Worm (Caenorhabditis elegans) whole organism, young adult: Measurements from ENCODE around the gene Y51A2D.13.

Experiments used
- F39B2.1 ChIP-seq: fragments of 200-800 bp; sonication (Bioruptor generic); IDR thresholded peaks from 2 replicates; pipeline ENCODE4 v1.3.6; 2022; ENCODE audit warnings: missing genetic modification reagents, missing genetic modification characterization, missing compliant biosample characterization
- F49E8.2 ChIP-seq: sonication (generic microtip); optimal IDR thresholded peaks from 3 replicates; lab custom pipeline; 2017; ENCODE audit warnings: missing genetic modification characterization, mild to moderate bottlenecking, missing compliant biosample characterization, antibody characterized with exemption, moderate library complexity; ENCODE audit not compliant: insufficient read depth
- F57A8.1 ChIP-seq: fragments of 200-800 bp; sonication (Bioruptor generic); optimal IDR thresholded peaks from 2 replicates; lab custom pipeline; 2018; ENCODE audit warnings: mild to moderate bottlenecking, missing genetic modification characterization, moderate library complexity, missing compliant biosample characterization
- K11D2.4 ChIP-seq: fragments of 200-800 bp; sonication (Bioruptor generic); IDR thresholded peaks from 2 replicates; pipeline ENCODE4 v1.3.6; 2022; ENCODE audit warnings: missing genetic modification reagents, missing genetic modification characterization, missing compliant biosample characterization
- Y53G8AR.9 ChIP-seq: fragments of 200-800 bp; sonication (Bioruptor generic); conservative IDR thresholded peaks from 2 replicates; pipeline ENCODE4 v1.3.6; 2022; ENCODE audit warnings: missing genetic modification reagents, missing genetic modification characterization, missing compliant biosample characterization
- Y79H2A.3 ChIP-seq: fragments of 200-800 bp; sonication (Bioruptor generic); conservative IDR thresholded peaks from 2 replicates; pipeline ENCODE4 v1.3.6; 2022; ENCODE audit warnings: missing genetic modification reagents, missing genetic modification characterization, missing compliant biosample characterization
- Y95B8A.8 ChIP-seq: fragments of 200-800 bp; sonication (Bioruptor generic); IDR thresholded peaks from 2 replicates; pipeline ENCODE4 v1.3.6; 2022; ENCODE audit warnings: missing genetic modification reagents, missing genetic modification characterization, missing compliant biosample characterization
- athp-1 ChIP-seq: sonication (generic microtip); optimal IDR thresholded peaks from 2 replicates; lab custom pipeline; 2017; ENCODE audit warnings: mild to moderate bottlenecking, missing genetic modification characterization, missing compliant biosample characterization
- attf-6 ChIP-seq: fragments of 200-800 bp; sonication (Bioruptor generic); IDR thresholded peaks from 2 replicates; pipeline ENCODE4 v1.3.6; 2022; ENCODE audit warnings: missing genetic modification reagents, missing genetic modification characterization, missing compliant biosample characterization
- ceh-100 ChIP-seq: fragments of 200-800 bp; sonication (Bioruptor generic); IDR thresholded peaks from 2 replicates; pipeline ENCODE4 v1.3.6; 2022; ENCODE audit warnings: missing genetic modification reagents, missing genetic modification characterization, missing compliant biosample characterization
- ceh-27 ChIP-seq: fragments of 200-800 bp; sonication (Bioruptor generic); optimal IDR thresholded peaks from 2 replicates; lab custom pipeline; 2018; ENCODE audit warnings: mild to moderate bottlenecking, missing genetic modification characterization, moderate library complexity, missing compliant biosample characterization
- ceh-58 ChIP-seq: fragments of 200-800 bp; sonication (Bioruptor generic); IDR thresholded peaks from 2 replicates; pipeline ENCODE4 v1.3.6; 2022; ENCODE audit warnings: missing genetic modification characterization, missing compliant biosample characterization
- ceh-91 ChIP-seq: fragments of 200-800 bp; sonication (Bioruptor generic); IDR thresholded peaks from 2 replicates; pipeline ENCODE4 v1.3.6; 2022; ENCODE audit warnings: missing genetic modification reagents, missing genetic modification characterization, missing compliant biosample characterization
- dpff-1 ChIP-seq: sonication (generic microtip); optimal IDR thresholded peaks from 2 replicates; lab custom pipeline; 2017; ENCODE audit warnings: mild to moderate bottlenecking, missing genetic modification characterization, missing compliant biosample characterization
- dpl-1 ChIP-seq: fragments of 150-350 bp; optimal IDR thresholded peaks from 2 replicates; lab custom pipeline; 2014; ENCODE audit warnings: missing biosample characterization, missing genetic modification reagents, missing genetic modification characterization
- efl-1 ChIP-seq: fragments of 150-350 bp; optimal IDR thresholded peaks from 2 replicates; lab custom pipeline; 2014; ENCODE audit warnings: missing biosample characterization, missing genetic modification reagents, missing genetic modification characterization
- egl-18 ChIP-seq: fragments of 200-800 bp; sonication (Bioruptor generic); IDR thresholded peaks from 2 replicates; pipeline ENCODE4 v1.3.6; 2022; ENCODE audit warnings: missing genetic modification reagents, missing genetic modification characterization, missing compliant biosample characterization
- ets-4 ChIP-seq: fragments of 200-800 bp; sonication (Bioruptor generic); optimal IDR thresholded peaks from 2 replicates; lab custom pipeline; 2018; ENCODE audit warnings: mild to moderate bottlenecking, missing genetic modification characterization, missing compliant biosample characterization
- gei-17 ChIP-seq: fragments of 200-800 bp; sonication (Bioruptor generic); optimal IDR thresholded peaks from 2 replicates; lab custom pipeline; 2018; ENCODE audit warnings: mild to moderate bottlenecking, missing genetic modification characterization, missing compliant biosample characterization
- him-1 ChIP-seq: sonication (generic microtip); optimal IDR thresholded peaks from 2 replicates; lab custom pipeline; 2016; ENCODE audit warnings: missing genotype, missing genetic modification reagents, missing genetic modification characterization, missing compliant biosample characterization
- lag-1 ChIP-seq: fragments of 200-800 bp; sonication (Bioruptor generic); IDR thresholded peaks from 2 replicates; pipeline ENCODE4 v1.3.6; 2022; ENCODE audit warnings: missing genetic modification reagents, missing genetic modification characterization, missing compliant biosample characterization
- let-526 ChIP-seq: fragments of 200-800 bp; sonication (Bioruptor generic); IDR thresholded peaks from 2 replicates; pipeline ENCODE4 v1.3.6; 2022; ENCODE audit warnings: missing genetic modification reagents, missing genetic modification characterization, missing compliant biosample characterization
- lin-35 ChIP-seq, 3 experiments: fragments of 150-350 bp in 2 of 3; sonication (generic microtip) in 1 of 3; optimal IDR thresholded peaks; 2 replicates each; lab custom pipeline; 2014 to 2018; ENCODE audit warnings: missing biosample characterization in 3 of 3, missing genetic modification characterization in 3 of 3, missing genetic modification reagents in 3 of 3
- lin-54 ChIP-seq: fragments of 200-800 bp; sonication (Bioruptor generic); optimal IDR thresholded peaks from 2 replicates; lab custom pipeline; 2018; ENCODE audit warnings: mild to moderate bottlenecking, missing genetic modification characterization, missing compliant biosample characterization
- madf-8 ChIP-seq: fragments of 200-800 bp; sonication (Bioruptor generic); conservative IDR thresholded peaks from 2 replicates; pipeline ENCODE4 v1.3.6; 2022; ENCODE audit warnings: missing genetic modification reagents, missing genetic modification characterization, missing compliant biosample characterization
- mes-4 ChIP-seq: sonication (generic microtip); optimal IDR thresholded peaks from 2 replicates; lab custom pipeline; 2016; ENCODE audit warnings: missing genotype, missing genetic modification characterization, missing compliant biosample characterization
- nfya-1 ChIP-seq: sonication (generic microtip); optimal IDR thresholded peaks from 2 replicates; lab custom pipeline; 2017; ENCODE audit warnings: antibody characterized with exemption, missing compliant biosample characterization, missing genetic modification characterization, borderline replicate concordance; ENCODE audit not compliant: insufficient read depth
- nfya-2 ChIP-seq: fragments of 200-800 bp; sonication (Bioruptor generic); IDR thresholded peaks from 2 replicates; pipeline ENCODE4 v1.3.6; 2022; ENCODE audit warnings: missing genetic modification reagents, missing genetic modification characterization, missing compliant biosample characterization
- nhr-179 ChIP-seq: sonication (generic microtip); optimal IDR thresholded peaks from 2 replicates; lab custom pipeline; 2016; ENCODE audit warnings: mild to moderate bottlenecking, missing genetic modification characterization, missing compliant biosample characterization
- pha-4 ChIP-seq: fragments of 150-350 bp; sonication (generic microtip); optimal IDR thresholded peaks from 2 replicates; lab custom pipeline; 2014; ENCODE audit warnings: missing biosample characterization, missing genetic modification reagents, missing genetic modification characterization
- sdz-38 ChIP-seq: sonication (generic microtip); optimal IDR thresholded peaks from 2 replicates; lab custom pipeline; 2016; ENCODE audit warnings: missing genotype, missing genetic modification characterization, missing compliant biosample characterization
- snpc-1.3 ChIP-seq: sonication (generic microtip); optimal IDR thresholded peaks from 2 replicates; lab custom pipeline; 2017; ENCODE audit warnings: missing genetic modification characterization, mild to moderate bottlenecking, missing compliant biosample characterization, antibody characterized with exemption, moderate library complexity, missing genotype, missing genetic modification reagents; ENCODE audit not compliant: insufficient read depth
- snpc-4 ChIP-seq, 5 experiments: fragments of 150-350 bp in 1 of 5; sonication (generic microtip) in 4 of 5; optimal IDR thresholded peaks; 2 replicates each; lab custom pipeline; 2014 to 2018; ENCODE audit warnings: missing genetic modification characterization in 5 of 5, missing biosample characterization in 3 of 5, antibody characterized with exemption in 2 of 5, mild to moderate bottlenecking in 2 of 5, missing compliant biosample characterization in 2 of 5, missing genotype in 2 of 5, moderate library complexity in 2 of 5, missing genetic modification reagents in 1 of 5
- tlf-1 ChIP-seq: fragments of 200-800 bp; sonication (Bioruptor generic); optimal IDR thresholded peaks from 2 replicates; lab custom pipeline; 2018; ENCODE audit warnings: mild to moderate bottlenecking, missing genetic modification characterization, missing compliant biosample characterization
- xnd-1 ChIP-seq: sonication (generic microtip); optimal IDR thresholded peaks from 2 replicates; lab custom pipeline; 2016; ENCODE audit warnings: missing genotype, missing genetic modification reagents, missing genetic modification characterization, missing compliant biosample characterization

Gene Y51A2D.13

DNA sequence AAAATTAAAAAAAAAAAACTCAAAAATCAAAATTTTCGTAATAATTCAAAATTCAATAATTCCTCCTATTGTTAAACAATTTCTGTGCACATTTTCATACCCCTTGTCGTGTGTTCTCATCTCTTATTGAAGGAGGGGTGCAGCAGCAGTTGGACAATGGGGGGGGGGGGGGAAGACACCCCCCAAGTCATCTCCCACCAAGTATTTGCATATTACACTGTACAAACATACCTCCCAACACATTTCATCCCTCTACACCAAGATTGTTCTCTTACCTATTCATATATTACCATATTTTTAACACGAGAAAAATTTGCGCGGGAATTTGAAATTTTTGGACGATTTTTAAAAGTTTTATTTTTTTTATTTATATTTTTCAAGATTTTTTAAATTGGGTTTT is 16.7 kb upstream of the Y51A2D.13 start:
- TF ChIP-seq Y79H2A.3 (no peak), snpc-4 (GFP tag; optimal IDR thresholded peaks at IDR 0.05; lab: Kevin White, UChicago) (no peak), snpc-4 (tag; optimal IDR thresholded peaks at IDR 0.05; lab: Kevin White, UChicago) (no peak), F57A8.1 (no peak), efl-1 (GFP tag; lab: Kevin White, UChicago) (no peak), egl-18 (GFP tag; lab: Robert Waterston, UW) (no peak), gei-17 (GFP tag; lab: Kevin White, UChicago) (no peak), lin-35 (GFP tag; optimal IDR thresholded peaks at IDR 0.05; lab: Kevin White, UChicago) (no peak), xnd-1 (tag; lab: Kevin White, UChicago) (no peak)
- TF ChIP-seq, all 124 proteins: peak for 0

DNA sequence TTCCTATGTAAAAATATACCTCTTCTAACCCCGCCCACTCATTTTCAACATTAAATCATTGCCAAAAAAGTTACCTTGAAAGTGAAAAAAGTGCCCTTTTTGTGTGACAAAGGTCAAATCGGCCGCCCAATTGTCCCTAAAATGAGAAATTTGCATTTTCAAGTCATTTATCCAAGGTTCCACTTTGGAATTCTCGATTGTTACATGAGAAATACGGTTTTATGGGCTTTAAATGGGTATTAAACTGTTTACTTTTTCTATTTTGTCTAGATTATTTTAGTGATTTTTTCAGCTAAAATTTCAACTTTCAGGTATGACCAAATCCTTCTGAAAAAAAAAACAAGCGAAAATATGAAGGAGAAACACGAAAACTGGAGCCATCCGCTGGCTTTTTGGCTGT is 12.9 kb upstream of the Y51A2D.13 start, which contains the start of gene grdn-1:
TSS of gene grdn-1 (plus strand) at position 301 of the 400 bp plus-strand sequence.
- TF ChIP-seq K11D2.4 (GFP tag; lab: Robert Waterston, UW) (no peak), let-526 (GFP tag; lab: Robert Waterston, UW) (no peak), Y95B8A.8 (GFP tag; lab: Robert Waterston, UW) (no peak), tlf-1 (no peak), dpl-1 (GFP tag; lab: Kevin White, UChicago) (no peak), F49E8.2 (no peak), snpc-1.3 (tag; lab: Kevin White, UChicago) (no peak), lin-54 (no peak), efl-1 (GFP tag; lab: Kevin White, UChicago) (no peak), F39B2.1 (GFP tag; lab: Robert Waterston, UW) (no peak), attf-6 (no peak), athp-1 (tag; lab: Kevin White, UChicago) (no peak), ceh-91 (GFP tag; lab: Robert Waterston, UW) (no peak), Y53G8AR.9 (no peak), nhr-179 (tag; lab: Kevin White, UChicago) (no peak), nfya-1 (no peak)
- TF ChIP-seq, all 124 proteins: peak for 0

DNA sequence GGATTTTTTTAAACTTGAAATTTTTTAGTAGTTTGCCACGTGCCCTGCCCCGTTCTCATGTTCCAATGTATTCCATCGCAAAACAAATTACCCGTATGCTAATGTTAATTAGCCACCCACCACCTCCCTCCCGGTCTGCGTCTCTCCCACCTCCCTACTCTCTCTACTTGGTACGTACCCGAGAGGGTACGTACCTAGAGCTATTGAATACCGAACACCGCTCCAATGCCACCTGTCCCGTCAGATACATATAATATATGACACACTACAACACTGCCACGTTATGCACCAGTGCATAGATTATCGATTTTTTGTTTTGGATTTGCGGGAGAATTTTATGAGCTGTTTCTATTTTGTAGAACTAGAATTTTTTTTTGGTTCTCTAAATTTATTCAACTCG is 10.0 kb upstream of the Y51A2D.13 start:
- TF ChIP-seq lag-1 (GFP tag; lab: Robert Waterston, UW) (no peak), mes-4 (tag; lab: Kevin White, UChicago) (no peak)

DNA sequence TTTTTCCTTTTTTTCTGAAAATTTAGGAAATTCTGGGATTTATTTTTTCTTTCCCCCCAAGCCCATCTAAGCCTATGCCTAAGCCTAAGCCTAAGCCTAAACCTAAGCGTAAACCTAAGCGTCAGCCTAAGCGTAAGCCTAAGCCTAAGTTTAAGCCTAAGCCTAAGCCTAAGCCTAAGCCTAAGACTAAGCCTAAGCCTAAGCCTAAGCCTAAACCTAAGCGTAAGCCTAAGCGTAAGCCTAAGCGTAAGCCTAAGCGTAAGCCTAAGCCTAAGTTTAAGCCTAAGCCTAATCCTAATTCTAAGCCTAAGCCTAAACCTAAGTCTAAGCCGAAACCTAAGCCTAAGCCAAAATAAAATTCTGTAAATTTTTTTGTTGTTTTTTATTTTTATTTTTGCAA is 8.4 kb upstream of the Y51A2D.13 start:
- TF ChIP-seq ceh-100 (GFP tag; lab: Robert Waterston, UW): no peak
- TF ChIP-seq ets-4 (GFP tag; lab: Kevin White, UChicago): no peak
- TF ChIP-seq dpff-1 (tag; lab: Kevin White, UChicago): no peak
- TF ChIP-seq ceh-27 (GFP tag; lab: Kevin White, UChicago): no peak
- TF ChIP-seq pha-4: no peak
- no peak for TF ChIP-seq nfya-2 (GFP tag; lab: Robert Waterston, UW)
- TF ChIP-seq madf-8 (GFP tag; lab: Robert Waterston, UW): no peak
- no peak for TF ChIP-seq ceh-58
- no peak for TF ChIP-seq him-1 (tag; lab: Kevin White, UChicago)
- no peak for TF ChIP-seq sdz-38
